Worm (Caenorhabditis elegans) whole organism, L1 larva: Measurements from ENCODE around the gene ttr-29.

Source experiments
- aha-1 ChIP-seq: fragments of 150-350 bp; optimal IDR thresholded peaks from 2 replicates; lab custom pipeline; 2014; ENCODE audit warnings: missing biosample characterization, missing genetic modification characterization
- ama-1 ChIP-seq: fragments of 150-350 bp; optimal IDR thresholded peaks from 2 replicates; lab custom pipeline; 2014
- blmp-1 ChIP-seq: fragments of 150-350 bp; optimal IDR thresholded peaks from 2 replicates; lab custom pipeline; 2014; ENCODE audit warnings: missing biosample characterization, missing genetic modification characterization
- efl-1 ChIP-seq, 4 experiments: fragments of 150-350 bp; optimal IDR thresholded peaks in 3 of 4; peaks in 1 of 4; 1 replicate in 1 of 4; 2 replicates in 3 of 4; lab custom pipeline; 2014; ENCODE audit warnings: missing biosample characterization in 2 of 4, missing genetic modification characterization in 2 of 4, missing genetic modification reagents in 2 of 4
- fos-1 ChIP-seq: fragments of 150-350 bp; optimal IDR thresholded peaks from 2 replicates; lab custom pipeline; 2014; ENCODE audit warnings: missing biosample characterization, missing genetic modification characterization
- lsy-2 ChIP-seq, 2 experiments: fragments of 150-350 bp; optimal IDR thresholded peaks; 2 replicates each; lab custom pipeline; 2014; ENCODE audit warnings: missing biosample characterization in 2 of 2, missing genetic modification characterization in 2 of 2
- mdl-1 ChIP-seq, 2 experiments: fragments of 150-350 bp; optimal IDR thresholded peaks; 2 replicates each; lab custom pipeline; 2014 to 2017; ENCODE audit warnings: missing biosample characterization in 2 of 2, missing genetic modification characterization in 2 of 2, inconsistent platforms in 1 of 2
- nhr-77 ChIP-seq: fragments of 150-350 bp; optimal IDR thresholded peaks from 2 replicates; lab custom pipeline; 2014; ENCODE audit warnings: missing biosample characterization, missing genetic modification characterization
- unc-130 ChIP-seq: fragments of 150-350 bp; optimal IDR thresholded peaks from 2 replicates; lab custom pipeline; 2017; ENCODE audit warnings: missing biosample characterization, missing genetic modification characterization, inconsistent platforms
- ztf-11 ChIP-seq, 2 experiments: sonication (generic microtip); optimal IDR thresholded peaks; 2 replicates each; lab custom pipeline; 2016 to 2017; ENCODE audit warnings: missing genetic modification characterization in 2 of 2, missing biosample characterization in 1 of 2, missing compliant biosample characterization in 1 of 2

DNA sequence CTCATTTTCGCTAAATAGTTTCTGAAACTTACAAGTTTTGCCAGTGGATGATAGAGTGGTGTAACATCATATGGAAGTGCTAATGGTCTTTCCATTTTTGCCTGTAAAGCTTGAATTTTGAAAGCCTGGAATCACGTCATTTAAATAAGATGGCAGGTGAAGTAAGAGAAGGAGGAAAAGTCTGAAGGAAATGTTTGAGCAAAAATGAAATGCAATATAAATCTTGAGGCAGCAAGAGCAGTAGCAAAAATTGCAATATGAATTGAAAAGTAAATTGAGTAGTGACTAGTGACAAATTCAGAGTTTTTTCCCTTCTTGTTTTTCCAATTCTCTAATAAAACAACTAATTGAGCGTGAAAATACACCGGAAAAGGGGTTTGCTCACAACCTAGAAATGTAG lies 20.8 kb downstream of the ttr-29 start, which contains the start of gene glb-24:
- TF ChIP-seq ztf-11 (tag; optimal IDR thresholded peaks at IDR 0.05; lab: Kevin White, UChicago) = no peak
- TF ChIP-seq mdl-1 (tag; optimal IDR thresholded peaks at IDR 0.05; lab: Kevin White, UChicago) = no peak
- TF ChIP-seq ama-1 (lab: Kevin White, UChicago) = no peak
- no peak for TF ChIP-seq nhr-77
- no peak for TF ChIP-seq efl-1 (optimal IDR thresholded peaks at IDR 0.05; lab: Kevin White, UChicago)
- no peak for TF ChIP-seq efl-1 (GFP tag; optimal IDR thresholded peaks at IDR 0.05 in 1 of 2; lab: Kevin White, UChicago)
- no peak for TF ChIP-seq aha-1 (tag; lab: Kevin White, UChicago)
- TF ChIP-seq unc-130 = no peak
- TF ChIP-seq blmp-1 (tag; lab: Kevin White, UChicago) = no peak
- TF ChIP-seq fos-1 (tag; lab: Kevin White, UChicago) = no peak
- no peak for TF ChIP-seq lsy-2 (tag; optimal IDR thresholded peaks at IDR 0.05; lab: Kevin White, UChicago)
